Worm (Caenorhabditis elegans): ENCODE data around the gene sorb-1.

The sorb-1 gene

DNA sequence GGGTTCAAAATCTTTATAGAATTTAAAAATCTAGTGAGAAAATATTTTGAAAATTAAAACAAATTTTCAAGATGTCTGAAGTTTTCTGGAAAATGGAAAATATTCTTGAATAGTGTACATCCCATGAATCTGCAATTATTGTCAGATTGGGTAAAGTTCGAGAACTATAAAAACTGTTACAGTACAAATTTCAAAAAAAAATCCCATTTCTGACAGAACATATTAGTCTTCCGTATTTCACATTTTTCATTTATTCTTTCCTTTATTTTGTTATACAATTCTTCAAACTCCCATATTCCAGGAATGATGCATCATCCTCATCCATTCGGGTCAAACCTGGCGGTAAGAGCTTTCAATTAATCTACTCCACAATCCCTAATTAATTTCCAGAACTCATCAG is at the start of gene sorb-1:
TSS of gene sorb-1 (plus strand) at position 301 of the 400 bp plus-strand sequence.
- TF ChIP-seq nhr-12 (tag; optimal IDR thresholded peaks at IDR 0.05): no peak
- TF ChIP-seq mbf-1 (tag; optimal IDR thresholded peaks at IDR 0.05): no peak
- no peak for TF ChIP-seq fos-1 (tag; optimal IDR thresholded peaks at IDR 0.05)

DNA sequence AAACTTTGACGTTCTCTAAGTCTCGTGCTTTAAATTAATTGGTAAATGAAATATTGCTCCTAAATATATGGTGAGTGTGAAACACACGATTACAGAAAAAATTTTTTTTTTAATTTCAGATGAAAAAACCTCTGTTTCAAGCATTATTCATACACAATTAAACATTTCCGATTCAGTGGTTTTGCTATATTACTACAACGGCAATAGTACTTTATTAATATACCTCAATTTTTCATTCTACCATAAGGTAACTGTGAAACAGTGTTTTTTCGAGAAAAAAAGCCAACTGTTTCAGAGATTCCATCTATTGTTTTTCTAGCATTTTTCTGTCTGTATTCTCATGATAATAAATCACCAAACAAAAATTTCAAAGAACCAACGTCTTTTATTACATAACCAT is 49.3 kb upstream of the sorb-1 start:
- TF ChIP-seq Y55F3AM.14 (GFP tag; optimal IDR thresholded peaks at IDR 0.05): no peak
- peak; percentile 4 for TF ChIP-seq nhr-25 (tag; optimal IDR thresholded peaks at IDR 0.05)
- no peak for TF ChIP-seq sma-9 (GFP tag; optimal IDR thresholded peaks at IDR 0.05)
- TF ChIP-seq sma-9 (tag; optimal IDR thresholded peaks at IDR 0.05): no peak
- TF ChIP-seq mab-5 (tag; optimal IDR thresholded peaks at IDR 0.05): peak; percentile 56

DNA sequence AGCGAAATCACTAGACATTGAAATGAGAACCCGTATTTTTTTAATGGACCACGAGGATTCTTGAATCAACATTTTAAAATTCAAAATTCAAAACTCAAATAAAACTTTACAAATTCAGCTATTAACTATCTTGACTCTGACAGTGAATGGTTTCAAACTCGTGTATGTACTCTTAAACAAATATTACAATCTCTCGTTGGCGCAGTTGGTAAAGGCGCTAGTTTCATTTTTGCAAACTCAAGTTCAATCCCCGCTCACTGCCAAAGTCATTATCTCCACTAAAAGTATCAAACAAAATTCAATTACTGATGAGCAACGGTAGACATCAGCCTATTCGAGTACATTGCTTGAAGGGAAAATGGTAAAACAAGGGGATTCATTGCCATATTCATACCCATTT is 48.7 kb upstream of the sorb-1 start:
- no peak for TF ChIP-seq ceh-16 (tag; optimal IDR thresholded peaks at IDR 0.05)
- TF ChIP-seq nhr-129 (tag; optimal IDR thresholded peaks at IDR 0.05): peak; percentile 27

DNA sequence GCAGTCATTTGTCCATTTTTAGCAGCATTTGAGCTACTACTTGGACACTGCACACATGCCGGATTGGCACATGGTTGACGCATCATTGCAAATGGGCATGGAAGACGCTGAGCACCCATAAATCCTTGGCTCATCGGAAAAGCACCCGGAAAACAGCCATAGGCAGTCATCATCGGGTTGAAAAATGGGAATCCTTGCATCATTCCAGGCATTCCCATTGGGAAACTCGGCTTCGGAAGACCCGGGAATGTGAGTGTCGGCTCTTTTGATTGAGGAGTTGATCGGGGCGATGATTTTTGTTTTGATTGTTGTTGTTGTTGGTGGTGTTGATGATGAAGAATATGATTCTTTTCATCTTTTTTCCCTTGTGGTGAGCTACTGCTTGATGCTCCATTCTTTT is 47.5 kb upstream of the sorb-1 start:
- TF ChIP-seq unc-62 (GFP tag; optimal IDR thresholded peaks at IDR 0.05) (peak; percentile 2), F13H6.1 (tag; optimal IDR thresholded peaks at IDR 0.05) (no peak), Y55F3AM.14 (GFP tag; optimal IDR thresholded peaks at IDR 0.05) (peak; percentile 29), nhr-25 (tag; optimal IDR thresholded peaks at IDR 0.05) (no peak), zag-1 (tag; optimal IDR thresholded peaks at IDR 0.05) (no peak), nhr-129 (tag; optimal IDR thresholded peaks at IDR 0.05) (peak; percentile 20), mab-5 (tag; optimal IDR thresholded peaks at IDR 0.05) (peak; percentile 57)

DNA sequence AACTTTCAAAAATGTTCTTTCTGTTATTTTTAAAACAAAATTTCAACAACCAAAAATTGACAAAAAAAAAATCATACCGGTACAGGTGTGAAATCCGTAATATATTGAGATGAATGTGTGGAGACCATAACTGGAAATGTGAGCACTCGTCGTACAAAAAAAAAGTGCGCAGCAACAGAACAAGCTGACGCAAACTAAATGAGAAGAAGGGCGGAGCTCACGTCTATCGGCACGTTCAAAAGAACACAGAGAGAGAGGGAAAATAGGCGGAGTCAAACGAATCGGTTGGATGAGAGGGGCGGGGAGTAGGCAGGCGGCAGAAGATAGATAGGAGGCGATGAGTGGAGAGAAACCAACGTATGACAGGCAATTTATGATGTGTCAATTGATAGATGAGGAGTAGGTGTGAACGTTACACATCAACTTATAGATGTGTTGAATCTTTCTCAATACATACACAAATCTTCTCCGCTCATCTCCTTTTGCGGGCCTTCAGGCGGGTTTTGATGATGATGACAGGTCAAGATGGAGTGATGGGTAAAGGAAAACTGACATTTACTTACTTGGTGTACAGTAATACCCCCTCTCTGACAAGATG is 46.2 kb upstream of the sorb-1 start, which contains the start of gene tlp-1:
TSS of gene tlp-1 (minus strand) at position 255 of the 598 bp plus-strand sequence.
- no peak for TF ChIP-seq ztf-4 (tag; optimal IDR thresholded peaks at IDR 0.05)
- no peak for TF ChIP-seq zag-1 (tag; optimal IDR thresholded peaks at IDR 0.05)
- TF ChIP-seq nhr-12 (tag; optimal IDR thresholded peaks at IDR 0.05): no peak
- peak; percentile 74 for TF ChIP-seq nhr-129 (tag; optimal IDR thresholded peaks at IDR 0.05)
- no peak for TF ChIP-seq ZK546.5 (tag; optimal IDR thresholded peaks at IDR 0.05)
- TF ChIP-seq lin-39 (tag; optimal IDR thresholded peaks at IDR 0.05): peak; percentile 79
- TF ChIP-seq snpc-4 (tag; optimal IDR thresholded peaks at IDR 0.05): no peak
- peak; percentile 95 for TF ChIP-seq mab-5 (tag; optimal IDR thresholded peaks at IDR 0.05)
- TF ChIP-seq ceh-82 (tag; optimal IDR thresholded peaks at IDR 0.05): no peak
- no peak for TF ChIP-seq F13H6.1 (tag; optimal IDR thresholded peaks at IDR 0.05)
- peak; percentile 60 for TF ChIP-seq egl-27 (tag; optimal IDR thresholded peaks at IDR 0.05)
- TF ChIP-seq nhr-10 (tag; optimal IDR thresholded peaks at IDR 0.05): no peak
- TF ChIP-seq peb-1 (tag; optimal IDR thresholded peaks at IDR 0.05): no peak
- TF ChIP-seq C34F6.9 (tag; optimal IDR thresholded peaks at IDR 0.05): peak; percentile 11
- peak in 1 of 2 experiments; percentile 61 for TF ChIP-seq lsy-2 (tag; optimal IDR thresholded peaks at IDR 0.05)
- TF ChIP-seq unc-62 (GFP tag; optimal IDR thresholded peaks at IDR 0.05): peak; percentile 72
- peak; percentile 61 for TF ChIP-seq ama-1 (optimal IDR thresholded peaks at IDR 0.05)
- TF ChIP-seq gmeb-1 (tag; optimal IDR thresholded peaks at IDR 0.05): no peak
- peak; percentile 63 for TF ChIP-seq nhr-25 (tag; optimal IDR thresholded peaks at IDR 0.05)
- no peak for TF ChIP-seq mbf-1 (tag; optimal IDR thresholded peaks at IDR 0.05)
- TF ChIP-seq lin-13 (GFP tag; optimal IDR thresholded peaks at IDR 0.05): no peak
- no peak for TF ChIP-seq ztf-11 (tag; optimal IDR thresholded peaks at IDR 0.05)
- TF ChIP-seq mdl-1 (tag; optimal IDR thresholded peaks at IDR 0.05): no peak
- TF ChIP-seq ceh-16 (tag; optimal IDR thresholded peaks at IDR 0.05): peak; percentile 99
- peak; percentile 63 for TF ChIP-seq fos-1 (tag; optimal IDR thresholded peaks at IDR 0.05)
- TF ChIP-seq sma-9 (GFP tag; optimal IDR thresholded peaks at IDR 0.05): peak; percentile 55
- no peak for TF ChIP-seq sma-9 (tag; optimal IDR thresholded peaks at IDR 0.05)
- no peak for TF ChIP-seq nhr-237 (tag; optimal IDR thresholded peaks at IDR 0.05)
- TF ChIP-seq nhr-21 (tag; optimal IDR thresholded peaks at IDR 0.05): peak; percentile 44
- TF ChIP-seq alr-1 (tag; optimal IDR thresholded peaks at IDR 0.05): no peak
- peak; percentile 65 for TF ChIP-seq sma-3 (GFP tag; optimal IDR thresholded peaks at IDR 0.05)
- TF ChIP-seq blmp-1 (tag; optimal IDR thresholded peaks at IDR 0.05; ENCODE audit: insufficient read depth): peak; percentile 74

All from whole organism, L2 larva.